Worm (Caenorhabditis elegans) whole organism, L4 larva: ENCODE measurements around the gene dpff-1.

Experiments used
- F26F4.8 ChIP-seq: fragments of 200-800 bp; sonication (Bioruptor generic); conservative IDR thresholded peaks from 2 replicates; pipeline ENCODE4 v1.3.6; 2022; ENCODE audit warnings: missing genetic modification characterization, missing compliant biosample characterization
- F49E8.2 ChIP-seq: sonication (generic microtip); optimal IDR thresholded peaks from 2 replicates; lab custom pipeline; 2016; ENCODE audit warnings: missing compliant biosample characterization, mild to moderate bottlenecking, missing genetic modification characterization, borderline replicate concordance
- T20F7.1 ChIP-seq: fragments of 200-800 bp; sonication (Bioruptor generic); optimal IDR thresholded peaks from 2 replicates; lab custom pipeline; 2018; ENCODE audit warnings: mild to moderate bottlenecking, missing genetic modification characterization, missing compliant biosample characterization
- T26A8.4 ChIP-seq: fragments of 200-800 bp; sonication (Bioruptor generic); IDR thresholded peaks from 2 replicates; pipeline ENCODE4 v1.3.6; 2022; ENCODE audit warnings: missing genetic modification characterization, missing compliant biosample characterization
- ZK337.2 ChIP-seq: fragments of 200-800 bp; sonication (Bioruptor generic); IDR thresholded peaks from 2 replicates; pipeline ENCODE4 v1.3.6; 2022; ENCODE audit warnings: missing genetic modification reagents, missing genetic modification characterization, missing compliant biosample characterization
- aha-1 ChIP-seq: fragments of 150-350 bp; peaks from one replicate; lab custom pipeline; 2014; ENCODE audit warnings: missing biosample characterization, missing genetic modification characterization
- ama-1 ChIP-seq: fragments of 150-350 bp; optimal IDR thresholded peaks from 2 replicates; lab custom pipeline; 2014; ENCODE audit warnings: inconsistent platforms, mixed read lengths
- arid-1 ChIP-seq: fragments of 200-800 bp; sonication (Bioruptor generic); conservative IDR thresholded peaks from 2 replicates; pipeline ENCODE4 v1.3.6; 2022; ENCODE audit warnings: missing genetic modification reagents, missing genetic modification characterization, missing compliant biosample characterization
- ceh-28 ChIP-seq: fragments of 150-350 bp; optimal IDR thresholded peaks from 2 replicates; lab custom pipeline; 2014; ENCODE audit warnings: missing biosample characterization, missing genetic modification reagents, missing genetic modification characterization
- ceh-82 ChIP-seq: sonication (generic microtip); optimal IDR thresholded peaks from 2 replicates; lab custom pipeline; 2017; ENCODE audit warnings: missing biosample characterization, missing genetic modification characterization
- ces-1 ChIP-seq: fragments of 150-350 bp; sonication (generic microtip); optimal IDR thresholded peaks from 4 replicates; lab custom pipeline; 2014; ENCODE audit warnings: missing biosample characterization, missing genetic modification reagents, missing genetic modification characterization
- cey-2 ChIP-seq: sonication (generic microtip); optimal IDR thresholded peaks from 3 replicates; lab custom pipeline; 2017; ENCODE audit warnings: missing genetic modification characterization, mild to moderate bottlenecking, missing compliant biosample characterization, antibody characterized with exemption, borderline replicate concordance; ENCODE audit not compliant: insufficient read depth
- dmd-6 ChIP-seq: fragments of 200-800 bp; sonication (Bioruptor generic); IDR thresholded peaks from 2 replicates; pipeline ENCODE4 v1.3.6; 2022; ENCODE audit warnings: missing genetic modification reagents, missing genetic modification characterization, missing compliant biosample characterization
- dve-1 ChIP-seq: sonication (generic microtip); optimal IDR thresholded peaks from 2 replicates; lab custom pipeline; 2017; ENCODE audit warnings: antibody characterized with exemption, mild to moderate bottlenecking, missing genetic modification characterization, missing compliant biosample characterization; ENCODE audit not compliant: insufficient read depth
- fkh-10 ChIP-seq: fragments of 150-350 bp; optimal IDR thresholded peaks from 2 replicates; lab custom pipeline; 2014; ENCODE audit warnings: missing biosample characterization, missing genetic modification reagents, missing genetic modification characterization
- gei-8 ChIP-seq: fragments of 200-800 bp; sonication (Bioruptor generic); optimal IDR thresholded peaks from 2 replicates; lab custom pipeline; 2018; ENCODE audit warnings: mild to moderate bottlenecking, missing genetic modification characterization, missing compliant biosample characterization
- hlh-11 ChIP-seq: fragments of 200-800 bp; sonication (Bioruptor generic); optimal IDR thresholded peaks from 2 replicates; lab custom pipeline; 2018; ENCODE audit warnings: mild to moderate bottlenecking, missing genetic modification characterization, missing compliant biosample characterization
- hlh-30 ChIP-seq: sonication (generic microtip); optimal IDR thresholded peaks from 2 replicates; lab custom pipeline; 2017; ENCODE audit warnings: antibody characterized with exemption, mild to moderate bottlenecking, missing genetic modification characterization, missing compliant biosample characterization; ENCODE audit not compliant: insufficient read depth
- hmg-1.1 ChIP-seq: fragments of 200-800 bp; sonication (Bioruptor generic); IDR thresholded peaks from 2 replicates; pipeline ENCODE4 v1.3.6; 2022; ENCODE audit warnings: missing genetic modification reagents, missing genetic modification characterization, missing compliant biosample characterization
- jun-1 ChIP-seq: fragments of 150-350 bp; optimal IDR thresholded peaks from 2 replicates; lab custom pipeline; 2014; ENCODE audit warnings: missing biosample characterization, missing genetic modification reagents, missing genetic modification characterization
- lin-1 ChIP-seq: fragments of 200-800 bp; sonication (Bioruptor generic); IDR thresholded peaks from 2 replicates; pipeline ENCODE4 v1.3.6; 2022; ENCODE audit warnings: missing genetic modification reagents, missing genetic modification characterization, missing compliant biosample characterization
- lin-15B ChIP-seq: fragments of 150-350 bp; sonication (generic microtip); optimal IDR thresholded peaks from 3 replicates; lab custom pipeline; 2014; ENCODE audit warnings: missing biosample characterization, missing genetic modification characterization
- lin-38 ChIP-seq: fragments of 200-800 bp; sonication (Bioruptor generic); IDR thresholded peaks from 2 replicates; pipeline ENCODE4 v1.3.6; 2022; ENCODE audit warnings: missing genetic modification reagents, missing genetic modification characterization, missing compliant biosample characterization
- lir-3 ChIP-seq: sonication (generic microtip); optimal IDR thresholded peaks from 2 replicates; lab custom pipeline; 2016; ENCODE audit warnings: mild to moderate bottlenecking, missing genetic modification characterization, missing compliant biosample characterization
- lsy-2 ChIP-seq, 2 experiments: fragments of 150-350 bp in 1 of 2; sonication (generic microtip) in 1 of 2; optimal IDR thresholded peaks; 2 replicates each; lab custom pipeline; 2014 to 2017; ENCODE audit warnings: missing biosample characterization in 2 of 2, missing genetic modification characterization in 2 of 2
- madf-9 ChIP-seq: fragments of 200-800 bp; sonication (Bioruptor generic); conservative IDR thresholded peaks from 2 replicates; pipeline ENCODE4 v1.3.6; 2022; ENCODE audit warnings: missing genetic modification reagents, missing genetic modification characterization, missing compliant biosample characterization
- mdl-1 ChIP-seq, 2 experiments: fragments of 150-350 bp in 1 of 2; sonication (generic microtip) in 1 of 2; optimal IDR thresholded peaks; 2 replicates each; lab custom pipeline; 2014 to 2017; ENCODE audit warnings: missing biosample characterization in 2 of 2, missing genetic modification characterization in 2 of 2
- mep-1 ChIP-seq: fragments of 150-350 bp; sonication (generic microtip); optimal IDR thresholded peaks from 3 replicates; lab custom pipeline; 2014; ENCODE audit warnings: missing biosample characterization, missing genetic modification characterization
- mxl-3 ChIP-seq: fragments of 200-800 bp; sonication (Bioruptor generic); optimal IDR thresholded peaks from 2 replicates; lab custom pipeline; 2018; ENCODE audit warnings: mild to moderate bottlenecking, missing genetic modification characterization, missing compliant biosample characterization
- nhr-10 ChIP-seq: fragments of 150-350 bp; optimal IDR thresholded peaks from 2 replicates; lab custom pipeline; 2014; ENCODE audit warnings: missing biosample characterization, missing genetic modification characterization
- nhr-25 ChIP-seq: sonication (generic microtip); optimal IDR thresholded peaks from 2 replicates; lab custom pipeline; 2017; ENCODE audit warnings: missing genetic modification characterization, mild to moderate bottlenecking, missing compliant biosample characterization, antibody characterized with exemption, moderate library complexity, borderline replicate concordance; ENCODE audit not compliant: insufficient read depth
- nhr-28 ChIP-seq: fragments of 150-350 bp; optimal IDR thresholded peaks from 2 replicates; lab custom pipeline; 2014; ENCODE audit warnings: missing biosample characterization, missing genetic modification characterization
- nhr-48 ChIP-seq: sonication (generic microtip); optimal IDR thresholded peaks from 2 replicates; lab custom pipeline; 2016; ENCODE audit warnings: mild to moderate bottlenecking, missing genetic modification characterization, missing compliant biosample characterization
- pha-4 ChIP-seq, 2 experiments: fragments of 150-350 bp in 1 of 2; fragments of 200-800 bp in 1 of 2; sonication (Bioruptor generic) in 1 of 2; IDR thresholded peaks in 1 of 2; optimal IDR thresholded peaks in 1 of 2; 2 replicates each; pipeline versions ENCODE4 v1.3.6 to Lab custom; 2014 to 2022; ENCODE audit warnings: missing genetic modification characterization in 2 of 2, missing genetic modification reagents in 2 of 2, missing biosample characterization in 1 of 2, missing compliant biosample characterization in 1 of 2
- php-3 ChIP-seq: fragments of 200-800 bp; sonication (Bioruptor generic); IDR thresholded peaks from 2 replicates; pipeline ENCODE4 v1.3.6; 2022; ENCODE audit warnings: missing genetic modification reagents, missing genetic modification characterization, missing compliant biosample characterization
- skn-1 ChIP-seq: fragments of 150-350 bp; optimal IDR thresholded peaks from 2 replicates; lab custom pipeline; 2014; ENCODE audit warnings: missing biosample characterization, missing genetic modification characterization
- spr-1 ChIP-seq: sonication (generic microtip); optimal IDR thresholded peaks from 2 replicates; lab custom pipeline; 2016; ENCODE audit warnings: mild to moderate bottlenecking, missing genetic modification characterization, missing compliant biosample characterization
- tra-1 ChIP-seq: fragments of 200-800 bp; sonication (Bioruptor generic); IDR thresholded peaks from 2 replicates; pipeline ENCODE4 v1.3.6; 2022; ENCODE audit warnings: missing genetic modification reagents, missing genetic modification characterization, missing compliant biosample characterization
- unc-39 ChIP-seq: sonication (generic microtip); optimal IDR thresholded peaks from 2 replicates; lab custom pipeline; 2017; ENCODE audit warnings: missing biosample characterization, missing genetic modification characterization
- unc-62 ChIP-seq, 3 experiments: fragments of 150-350 bp in 1 of 3; sonication (generic microtip); optimal IDR thresholded peaks in 2 of 3; peaks in 1 of 3; 1 replicate in 1 of 3; 2 replicates in 2 of 3; lab custom pipeline; 2014 to 2017; ENCODE audit warnings: missing biosample characterization in 3 of 3, missing genetic modification characterization in 3 of 3, missing genetic modification reagents in 3 of 3, missing genotype in 1 of 3
- zfp-3 ChIP-seq: fragments of 200-800 bp; sonication (Bioruptor generic); conservative IDR thresholded peaks from 2 replicates; pipeline ENCODE4 v1.3.6; 2022; ENCODE audit warnings: missing genetic modification reagents, missing genetic modification characterization, missing compliant biosample characterization
- ztf-11 ChIP-seq: fragments of 150-350 bp; optimal IDR thresholded peaks from 2 replicates; lab custom pipeline; 2014; ENCODE audit warnings: missing biosample characterization, missing genetic modification characterization

The dpff-1 gene

DNA sequence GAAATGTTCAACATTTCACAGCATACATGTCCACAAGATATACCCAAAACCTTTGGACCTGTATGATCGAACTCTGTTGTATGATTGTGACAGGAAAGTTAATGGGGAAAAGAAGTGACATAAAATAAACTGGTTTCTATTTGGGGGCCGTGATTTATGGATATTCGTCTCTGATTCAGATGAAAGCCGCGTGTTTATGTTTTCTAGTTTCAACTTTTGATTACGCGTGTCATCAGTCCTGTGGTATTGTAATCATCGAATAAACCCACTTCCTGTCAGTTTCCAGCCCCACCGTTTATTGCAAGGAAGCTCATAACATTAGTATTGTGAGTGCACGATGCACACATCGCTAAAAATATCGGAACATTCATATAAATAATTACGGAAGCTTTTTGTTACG, 16.1 kb upstream of the dpff-1 start (continued):
- TF ChIP-seq php-3 (GFP tag; lab: Robert Waterston, UW) (0 out of 2 replicates have a peak, but pooled peaks have one; percentile 24), gei-8 (no peak), T20F7.1 (no peak), lin-15B (tag; lab: Kevin White, UChicago) (no peak), hlh-11 (tag; lab: Kevin White, UChicago) (peak; percentile 48), T26A8.4 (no peak)
- TF ChIP-seq, all 104 proteins: peak for 9

- TF ChIP-seq dmd-6 (GFP tag; lab: Robert Waterston, UW) (peak; percentile 50), fkh-10 (no peak), ama-1 (lab: Kevin White, UChicago) (no peak), mxl-3 (GFP tag; lab: Kevin White, UChicago) (peak; percentile 70), nhr-25 (tag; lab: Kevin White, UChicago) (peak; percentile 3), lin-15B (tag; lab: Kevin White, UChicago) (no peak), cey-2 (tag; lab: Kevin White, UChicago) (peak; percentile 41), unc-62 (GFP tag; optimal IDR thresholded peaks at IDR 0.05 in 1 of 2; lab: Kevin White, UChicago) (peak in 1 of 2 experiments; percentile 88), unc-62 (tag; optimal IDR thresholded peaks at IDR 0.05; lab: Kevin White, UChicago) (no peak), nhr-48 (tag; lab: Kevin White, UChicago) (peak; percentile 90), ces-1 (GFP tag; lab: Kevin White, UChicago) (no peak), mdl-1 (tag; optimal IDR thresholded peaks at IDR 0.05; lab: Kevin White, UChicago) (peak in 1 of 2 experiments; percentile 36), nhr-28 (tag; lab: Kevin White, UChicago) (peak; percentile 52), jun-1 (tag; lab: Kevin White, UChicago) (no peak), lin-38 (GFP tag; lab: Robert Waterston, UW) (no peak), hmg-1.1 (GFP tag; lab: Robert Waterston, UW) (no peak), pha-4 (GFP tag; IDR thresholded peaks at IDR 0.05; lab: Robert Waterston, UW) (no peak), pha-4 (tag; optimal IDR thresholded peaks at IDR 0.05; lab: Kevin White, UChicago) (no peak), hlh-30 (peak; percentile 62), aha-1 (tag; lab: Kevin White, UChicago) (peak; percentile 88), lir-3 (no peak), hlh-11 (tag; lab: Kevin White, UChicago) (peak; percentile 52), ceh-82 (tag; lab: Kevin White, UChicago) (no peak), ceh-28 (tag; lab: Kevin White, UChicago) (peak; percentile 15), zfp-3 (GFP tag; lab: Robert Waterston, UW) (no peak), dve-1 (tag; lab: Kevin White, UChicago) (peak; percentile 34), mep-1 (tag; lab: Kevin White, UChicago) (peak; percentile 12), unc-39 (no peak), lsy-2 (tag; optimal IDR thresholded peaks at IDR 0.05; lab: Kevin White, UChicago) (peak in 1 of 2 experiments; percentile 20)
Observed at ce11 chrIII:5921067-5921678, 15.0 kb upstream of the dpff-1 start.

DNA sequence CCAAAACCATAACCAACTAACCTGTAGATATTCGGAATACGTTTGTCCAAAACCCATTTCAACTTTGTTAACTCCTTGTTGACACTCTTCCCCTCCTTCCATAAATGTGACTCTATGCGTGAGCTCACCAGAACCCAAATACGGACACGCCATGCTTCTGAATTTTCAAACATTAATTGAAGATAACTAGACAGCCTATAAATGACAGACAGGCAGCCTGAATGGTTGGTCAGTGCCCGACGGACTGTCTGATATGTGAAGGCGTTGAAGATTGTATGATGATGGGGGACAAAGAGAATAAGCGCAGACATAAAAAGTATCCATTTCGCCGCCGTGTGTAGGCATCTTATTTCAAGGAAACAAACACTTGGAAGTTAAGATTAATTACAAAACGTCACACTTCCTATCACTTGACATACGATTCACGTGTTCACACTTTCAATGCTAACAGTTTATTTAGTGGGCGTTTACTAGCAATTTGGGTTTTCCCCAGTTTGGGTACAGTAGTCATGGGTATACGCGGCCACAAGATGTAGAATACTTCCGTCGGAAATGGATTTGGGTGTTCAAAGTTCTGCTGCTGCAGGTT, 13.7 kb upstream of the dpff-1 start, which contains the start of the genes tdo-2 and C28H8.2:
TSS of gene tdo-2 (minus strand) at position 157 of the 589 bp plus-strand sequence.
TSS of gene C28H8.2 (plus strand) at position 524 of the 589 bp plus-strand sequence.
- TF ChIP-seq F26F4.8 (no peak), pha-4 (GFP tag; IDR thresholded peaks at IDR 0.05; lab: Robert Waterston, UW) (no peak), pha-4 (tag; optimal IDR thresholded peaks at IDR 0.05; lab: Kevin White, UChicago) (no peak), aha-1 (tag; lab: Kevin White, UChicago) (no peak), nhr-10 (tag; lab: Kevin White, UChicago) (peak; percentile 0), hlh-30 (peak; percentile 84), ZK337.2 (GFP tag; lab: Robert Waterston, UW) (no peak), tra-1 (GFP tag; lab: Robert Waterston, UW) (peak; percentile 55; the same call in 1 of the 2 replicates), skn-1 (tag; lab: Kevin White, UChicago) (no peak), cey-2 (tag; lab: Kevin White, UChicago) (peak; percentile 84), madf-9 (no peak), ztf-11 (tag; lab: Kevin White, UChicago) (no peak), lin-1 (GFP tag; lab: Robert Waterston, UW) (peak; percentile 76; the same call in 1 of the 2 replicates), dmd-6 (GFP tag; lab: Robert Waterston, UW) (peak; percentile 61), fkh-10 (no peak), lsy-2 (tag; optimal IDR thresholded peaks at IDR 0.05; lab: Kevin White, UChicago) (peak in 1 of 2 experiments; percentile 67), spr-1 (no peak), hlh-11 (tag; lab: Kevin White, UChicago) (peak; percentile 88), gei-8 (peak; percentile 44), nhr-25 (tag; lab: Kevin White, UChicago) (peak; percentile 70), arid-1 (GFP tag; lab: Robert Waterston, UW) (no peak), dve-1 (tag; lab: Kevin White, UChicago) (peak; percentile 60), F49E8.2 (tag; lab: Kevin White, UChicago) (no peak)
